Fruit fly (Drosophila melanogaster) whole organism, embryonic: ENCODE measurements around the gene CG42656.

Source experiments
- CG31441 ChIP-seq: fragments of 200-800 bp; sonication (Bioruptor generic); IDR thresholded peaks from 2 replicates; pipeline ENCODE4 v1.3.6; 2022; ENCODE audit warnings: missing biosample characterization, missing genetic modification characterization
- CG33213 ChIP-seq: fragments of 200-800 bp; sonication (Bioruptor generic); optimal IDR thresholded peaks from 3 replicates; lab custom pipeline; 2016; ENCODE audit warnings: missing biosample characterization, missing genetic modification characterization
- CG34376 ChIP-seq: fragments of 200-800 bp; sonication (Bioruptor generic); optimal IDR thresholded peaks from 2 replicates; lab custom pipeline; 2018; ENCODE audit warnings: missing biosample characterization, mild to moderate bottlenecking, missing genetic modification characterization
- E2f1 ChIP-seq: fragments of 200-800 bp; sonication (Bioruptor generic); IDR thresholded peaks from 2 replicates; pipeline ENCODE4 v1.3.6; 2022; ENCODE audit warnings: missing biosample characterization, missing genetic modification characterization
- HLH3B ChIP-seq: fragments of 200-800 bp; sonication (Bioruptor generic); IDR thresholded peaks from 2 replicates; pipeline ENCODE4 v1.3.6; 2022; ENCODE audit warnings: missing biosample characterization, missing genetic modification characterization
- lola ChIP-seq, 3 experiments: fragments of >200 bp in 2 of 3; fragments of 200-800 bp in 1 of 3; sonication (Bioruptor generic) in 1 of 3; optimal IDR thresholded peaks; 2 replicates each; lab custom pipeline; 2017 to 2019; ENCODE audit warnings: missing biosample characterization in 3 of 3, missing genetic modification characterization in 3 of 3, mild to moderate bottlenecking in 1 of 3, moderate library complexity in 1 of 3

- TF ChIP-seq E2f1 (GFP tag; lab: Robert Waterston, UW) (no peak), HLH3B (GFP tag; lab: Robert Waterston, UW) (no peak), CG31441 (GFP tag; lab: Robert Waterston, UW) (no peak), CG34376 (GFP tag; lab: Kevin White, UChicago) (no peak), CG33213 (GFP tag; lab: Kevin White, UChicago) (no peak), lola (GFP tag; optimal IDR thresholded peaks at IDR 0.05; lab: Kevin White, UChicago) (no peak)
Measured at dm6 chr3R:7541145-7541860, 48.2 kb upstream of the CG42656 start, which contains the start of the genes alpha-Est3 and alpha-Est2.
